Fruit fly (Drosophila melanogaster) Kc167 (cell line): ENCODE measurements around the gene CG1943.

ENCODE experiments used
- Myc ChIP-seq: fragments of >200 bp; optimal IDR thresholded peaks from 2 replicates; lab custom pipeline; 2017; ENCODE audit warnings: missing external identifiers
- Sin3A ChIP-seq: fragments of >200 bp; optimal IDR thresholded peaks from 2 replicates; lab custom pipeline; 2018; ENCODE audit warnings: missing external identifiers
- h ChIP-seq: fragments of >200 bp; optimal IDR thresholded peaks from 3 replicates; lab custom pipeline; 2018; ENCODE audit warnings: missing external identifiers
- insv ChIP-seq: fragments of >200 bp; optimal IDR thresholded peaks from 3 replicates; lab custom pipeline; 2018; ENCODE audit warnings: missing external identifiers
- psq ChIP-seq: fragments of >200 bp; optimal IDR thresholded peaks from 2 replicates; lab custom pipeline; 2017; ENCODE audit warnings: missing external identifiers
- ttk ChIP-seq: sonication (Bioruptor generic); optimal IDR thresholded peaks from 2 replicates; lab custom pipeline; 2017; ENCODE audit warnings: missing external identifiers

The CG1943 gene

DNA sequence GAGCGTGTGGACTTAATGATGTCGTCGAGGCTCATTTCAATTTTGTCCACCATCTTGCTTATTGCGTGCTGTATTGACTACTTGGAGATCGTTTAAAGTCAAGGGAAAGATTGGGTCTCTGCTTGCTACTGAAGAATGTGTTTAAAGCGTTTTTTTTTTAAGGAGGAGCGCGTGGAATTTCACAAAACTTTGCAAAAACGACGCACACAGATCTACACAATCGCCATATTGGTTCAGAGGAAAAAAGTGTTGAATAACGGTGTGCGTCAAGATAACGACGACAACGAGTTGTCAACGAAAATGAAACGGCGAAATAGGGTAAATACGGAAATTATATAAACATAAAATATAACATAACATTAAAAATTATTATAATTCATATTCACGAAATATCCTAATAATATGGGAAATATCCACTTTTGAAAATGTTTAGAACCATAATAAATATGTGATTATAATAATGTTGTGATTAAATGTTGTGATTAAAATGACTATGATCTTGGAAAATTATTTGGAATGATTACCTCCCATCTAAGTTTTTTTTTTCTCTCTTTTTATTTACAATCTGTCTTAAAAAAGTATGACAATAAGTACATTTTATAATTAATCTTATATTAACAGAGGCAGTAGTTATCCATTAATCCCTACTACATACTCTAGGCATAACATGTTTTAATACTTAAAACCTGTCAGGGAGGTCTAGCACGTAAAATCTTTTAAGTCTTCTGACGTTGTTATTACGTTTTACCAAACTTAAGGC lies 5.7 kb downstream of the CG1943 start, which contains the start of gene Ref1:
Gene Ref1, minus strand, starts transcription at position 231 of the 760 bp plus-strand sequence.
- TF ChIP-seq insv (lab: Kevin White, UChicago) = no peak
- TF ChIP-seq ttk (lab: Kevin White, UChicago) = no peak
- TF ChIP-seq h (lab: Kevin White, UChicago) = no peak
- TF ChIP-seq psq (lab: Kevin White, UChicago) = no peak
- no peak for TF ChIP-seq Sin3A (lab: Kevin White, UChicago)
- TF ChIP-seq Myc = no peak

DNA sequence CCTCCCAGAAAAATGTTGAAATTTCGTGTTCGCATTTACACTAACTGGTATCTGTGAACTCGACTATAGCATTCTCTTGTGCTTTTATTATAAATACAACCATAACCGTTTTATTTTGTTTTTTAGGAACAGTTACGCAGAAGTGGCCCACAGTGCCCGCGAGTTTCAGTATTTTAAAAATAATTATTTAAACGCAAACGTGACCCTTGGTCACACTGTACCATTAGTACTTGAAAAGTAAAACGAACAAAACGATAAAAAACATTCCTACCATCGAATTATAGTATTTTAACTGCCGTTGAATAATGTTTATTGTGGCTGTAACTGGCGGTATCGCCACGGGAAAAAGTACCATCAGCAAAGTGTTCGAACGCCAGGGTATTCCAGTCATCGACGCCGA lies 7.3 kb downstream of the CG1943 start, which contains the start of gene Dpck:
Gene Dpck, plus strand, starts transcription at position 211 of the 400 bp plus-strand sequence.
- TF ChIP-seq psq (lab: Kevin White, UChicago) = no peak
- TF ChIP-seq ttk (lab: Kevin White, UChicago) = no peak
- TF ChIP-seq Sin3A (lab: Kevin White, UChicago) = no peak
- TF ChIP-seq h (lab: Kevin White, UChicago) = no peak
- TF ChIP-seq insv (lab: Kevin White, UChicago) = no peak
- no peak for TF ChIP-seq Myc

DNA sequence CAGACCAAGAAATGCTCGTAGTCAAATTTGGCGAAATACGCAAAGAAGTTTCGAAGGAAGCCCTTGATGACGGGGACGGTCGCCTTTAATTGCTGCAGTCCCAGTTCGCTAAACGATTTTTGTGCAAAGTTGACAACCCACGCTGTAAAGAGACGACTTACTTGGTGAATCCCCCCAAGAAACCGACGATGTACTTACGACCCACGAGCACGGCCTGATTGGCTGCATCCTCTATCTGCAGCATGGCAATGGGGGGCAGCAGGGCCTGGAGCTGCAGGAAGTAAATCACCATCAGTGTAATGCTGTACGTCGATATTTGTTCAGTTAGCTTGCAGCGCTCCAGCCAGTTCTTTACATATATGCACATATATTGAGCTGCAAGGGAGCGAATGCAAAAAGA lies 9.1 kb downstream of the CG1943 start:
- TF ChIP-seq h (lab: Kevin White, UChicago) = no peak
- TF ChIP-seq ttk (lab: Kevin White, UChicago) = no peak
- TF ChIP-seq insv (lab: Kevin White, UChicago) = no peak
- no peak for TF ChIP-seq Myc
- no peak for TF ChIP-seq psq (lab: Kevin White, UChicago)
- no peak for TF ChIP-seq Sin3A (lab: Kevin White, UChicago)

DNA sequence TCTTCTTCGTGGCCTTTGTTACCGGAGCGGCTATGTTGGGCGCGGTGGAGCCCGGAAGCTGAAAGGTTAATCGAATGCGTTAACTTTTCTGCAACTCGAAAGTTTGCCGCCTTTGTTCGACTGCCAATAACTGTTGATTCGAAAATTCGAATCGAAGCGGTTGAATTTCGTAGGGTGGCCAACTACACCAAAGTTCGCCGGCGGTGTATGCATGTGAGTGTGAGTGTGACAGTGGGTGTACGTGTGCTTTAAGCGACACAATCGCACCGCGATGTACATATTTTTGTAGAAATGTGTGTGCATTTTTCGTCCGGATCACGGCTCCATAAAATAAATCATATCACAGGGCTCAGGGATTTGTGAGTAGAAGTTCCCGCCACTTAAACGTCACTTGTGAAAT lies 10.8 kb downstream of the CG1943 start:
- no peak for TF ChIP-seq Sin3A (lab: Kevin White, UChicago)
- no peak for TF ChIP-seq psq (lab: Kevin White, UChicago)
- TF ChIP-seq h (lab: Kevin White, UChicago) = no peak
- no peak for TF ChIP-seq Myc
- TF ChIP-seq ttk (lab: Kevin White, UChicago) = no peak
- no peak for TF ChIP-seq insv (lab: Kevin White, UChicago)

DNA sequence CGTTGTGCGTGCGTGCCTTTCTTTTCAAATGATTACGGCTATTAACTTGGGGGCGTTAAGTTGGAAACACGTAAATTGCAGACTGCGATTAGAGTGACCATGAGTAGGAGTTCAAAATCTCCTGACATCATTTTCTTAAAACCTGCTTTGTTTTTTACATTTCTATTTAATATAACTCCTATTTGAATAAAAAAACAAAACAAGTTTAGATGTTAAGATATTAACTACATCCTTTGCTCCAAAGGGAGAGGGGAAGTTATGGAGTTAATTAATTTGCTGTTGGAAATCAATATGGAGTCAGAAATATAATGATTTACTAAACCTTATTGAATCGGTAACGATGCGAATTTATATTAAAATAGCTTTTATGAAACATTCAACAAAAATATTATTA lies 11.3 kb downstream of the CG1943 start, which contains the start of gene Tailor:
Gene Tailor, minus strand, starts transcription at position 101 of the 394 bp plus-strand sequence.
- TF ChIP-seq Sin3A (lab: Kevin White, UChicago) (no peak), insv (lab: Kevin White, UChicago) (no peak)

DNA sequence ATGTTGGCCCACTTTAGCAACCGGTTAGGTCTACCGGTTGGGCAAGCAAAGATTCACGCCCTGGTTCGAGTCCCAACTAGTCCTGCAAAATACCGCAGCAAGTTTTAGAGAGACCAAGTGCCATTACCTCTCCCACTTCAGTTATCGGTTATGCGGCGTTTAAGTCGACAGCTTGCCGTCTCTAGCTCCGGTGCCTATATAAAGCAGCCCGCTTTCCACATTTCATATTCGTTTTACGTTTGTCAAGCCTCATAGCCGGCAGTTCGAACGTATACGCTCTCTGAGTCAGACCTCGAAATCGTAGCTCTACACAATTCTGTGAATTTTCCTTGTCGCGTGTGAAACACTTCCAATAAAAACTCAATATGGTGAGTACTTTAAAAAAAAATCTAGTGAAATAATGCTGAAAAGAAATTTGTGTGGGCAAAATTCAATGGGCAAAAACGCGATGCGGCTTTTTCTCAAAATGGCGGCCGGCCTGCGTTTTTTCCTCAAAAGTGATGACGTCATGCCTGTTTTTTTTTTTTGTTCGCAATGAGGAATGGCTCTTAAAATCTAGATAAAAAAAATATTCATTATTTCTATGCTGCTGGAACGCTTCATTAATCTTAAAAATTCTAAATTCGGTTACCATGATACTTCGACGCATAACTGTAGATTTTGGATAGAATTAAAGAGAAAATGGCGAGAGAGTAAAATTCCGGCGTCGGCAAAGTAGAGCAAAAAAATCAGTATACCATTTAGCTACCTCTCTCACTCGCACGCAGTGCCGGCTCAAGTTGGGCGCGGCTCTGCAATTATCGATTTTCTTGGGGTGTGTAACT lies 11.9 kb downstream of the CG1943 start, which contains the start of gene alphaTub84B:
Gene alphaTub84B, plus strand, starts transcription at position 223 of the 824 bp plus-strand sequence.
- TF ChIP-seq psq (lab: Kevin White, UChicago) (no peak), insv (lab: Kevin White, UChicago) (no peak), Myc (no peak), ttk (lab: Kevin White, UChicago) (no peak), Sin3A (lab: Kevin White, UChicago) (no peak), h (lab: Kevin White, UChicago) (no peak)

DNA sequence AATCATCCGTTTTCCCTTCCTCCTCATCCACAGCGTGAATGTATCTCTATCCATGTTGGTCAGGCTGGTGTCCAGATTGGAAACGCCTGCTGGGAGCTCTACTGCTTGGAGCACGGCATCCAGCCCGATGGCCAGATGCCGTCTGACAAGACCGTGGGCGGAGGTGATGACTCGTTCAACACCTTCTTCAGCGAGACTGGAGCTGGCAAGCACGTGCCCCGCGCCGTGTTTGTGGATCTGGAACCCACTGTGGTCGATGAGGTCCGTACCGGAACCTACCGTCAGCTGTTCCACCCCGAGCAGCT lies 12.5 kb downstream of the CG1943 start:
- TF ChIP-seq Myc = no peak
- no peak for TF ChIP-seq psq (lab: Kevin White, UChicago)
- TF ChIP-seq Sin3A (lab: Kevin White, UChicago) = no peak
- TF ChIP-seq ttk (lab: Kevin White, UChicago) = no peak
- TF ChIP-seq insv (lab: Kevin White, UChicago) = no peak
- no peak for TF ChIP-seq h (lab: Kevin White, UChicago)

DNA sequence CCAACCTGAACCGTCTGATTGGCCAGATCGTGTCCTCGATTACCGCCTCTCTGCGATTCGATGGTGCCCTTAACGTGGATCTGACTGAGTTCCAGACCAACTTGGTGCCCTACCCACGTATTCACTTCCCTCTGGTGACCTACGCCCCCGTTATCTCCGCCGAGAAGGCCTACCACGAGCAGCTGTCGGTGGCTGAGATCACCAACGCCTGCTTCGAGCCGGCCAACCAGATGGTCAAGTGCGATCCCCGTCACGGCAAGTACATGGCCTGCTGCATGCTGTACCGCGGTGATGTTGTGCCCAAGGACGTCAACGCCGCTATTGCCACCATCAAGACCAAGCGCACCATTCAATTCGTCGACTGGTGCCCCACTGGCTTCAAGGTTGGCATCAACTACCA lies 13.2 kb downstream of the CG1943 start:
- no peak for TF ChIP-seq Myc

DNA sequence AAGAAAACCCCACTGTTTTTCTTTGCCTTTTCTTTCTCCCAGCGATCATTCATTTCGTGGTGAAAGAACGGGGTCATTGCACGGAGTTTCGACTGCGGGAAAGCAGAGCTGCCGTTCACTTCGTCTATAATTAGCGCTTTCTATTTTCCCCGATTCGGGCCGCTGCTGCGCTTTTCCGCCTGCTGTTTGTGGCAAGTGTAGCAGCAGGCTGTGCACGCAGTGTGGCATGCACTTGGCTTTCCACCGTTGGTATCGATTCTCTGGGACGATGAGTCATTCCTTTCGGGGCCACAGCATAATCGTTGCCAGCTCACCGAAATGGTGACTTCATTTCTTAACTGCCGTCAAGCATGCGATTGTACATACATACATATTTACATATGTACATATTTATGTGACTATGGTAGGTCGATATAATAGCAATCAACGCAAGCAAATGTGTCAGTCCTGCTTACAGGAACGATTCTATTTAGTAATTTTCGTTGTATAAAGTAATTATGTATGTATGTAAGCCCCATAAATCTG lies 14.2 kb downstream of the CG1943 start:
- TF ChIP-seq psq (lab: Kevin White, UChicago) (no peak), insv (lab: Kevin White, UChicago) (no peak), ttk (lab: Kevin White, UChicago) (no peak), Myc (no peak), Sin3A (lab: Kevin White, UChicago) (no peak), h (lab: Kevin White, UChicago) (no peak)

DNA sequence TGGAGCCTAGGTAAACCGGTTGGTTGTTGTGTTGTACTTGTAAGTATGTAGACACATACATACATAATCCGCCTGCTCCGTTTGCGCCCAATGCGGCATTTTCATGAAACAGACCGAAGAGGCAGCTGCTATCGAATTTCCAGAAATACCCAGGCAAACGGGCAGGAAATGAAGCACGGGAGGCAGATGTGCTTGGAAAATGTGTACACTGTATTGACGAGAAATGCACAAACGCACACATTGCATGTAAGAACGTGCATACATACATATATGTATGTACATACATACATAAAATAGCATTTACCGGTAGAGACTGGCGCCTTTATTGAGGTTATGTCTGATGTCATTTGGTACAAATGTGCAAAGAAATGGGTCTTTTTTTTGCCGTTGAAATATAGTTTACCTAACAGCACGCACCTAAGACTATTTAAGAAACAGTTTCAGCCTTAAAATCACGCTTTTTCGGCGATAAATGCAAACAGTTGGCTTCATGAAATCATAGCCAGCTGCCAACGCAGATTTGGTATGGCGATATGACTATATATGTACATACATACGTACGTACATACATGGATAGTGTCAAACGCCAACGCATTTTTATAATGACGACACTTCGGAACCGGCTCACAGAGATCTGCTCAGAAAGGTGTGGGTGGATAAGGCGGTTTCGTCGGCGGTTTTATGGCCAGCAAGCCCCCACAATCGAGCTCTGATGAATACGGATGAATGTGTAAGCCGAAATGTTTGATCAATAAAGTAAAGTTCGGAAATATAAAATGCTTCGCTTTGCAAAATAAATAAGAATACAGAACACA lies 15.1 kb downstream of the CG1943 start:
- TF ChIP-seq psq (lab: Kevin White, UChicago) (no peak), h (lab: Kevin White, UChicago) (no peak), Sin3A (lab: Kevin White, UChicago) (no peak), Myc (no peak), ttk (lab: Kevin White, UChicago) (no peak)

DNA sequence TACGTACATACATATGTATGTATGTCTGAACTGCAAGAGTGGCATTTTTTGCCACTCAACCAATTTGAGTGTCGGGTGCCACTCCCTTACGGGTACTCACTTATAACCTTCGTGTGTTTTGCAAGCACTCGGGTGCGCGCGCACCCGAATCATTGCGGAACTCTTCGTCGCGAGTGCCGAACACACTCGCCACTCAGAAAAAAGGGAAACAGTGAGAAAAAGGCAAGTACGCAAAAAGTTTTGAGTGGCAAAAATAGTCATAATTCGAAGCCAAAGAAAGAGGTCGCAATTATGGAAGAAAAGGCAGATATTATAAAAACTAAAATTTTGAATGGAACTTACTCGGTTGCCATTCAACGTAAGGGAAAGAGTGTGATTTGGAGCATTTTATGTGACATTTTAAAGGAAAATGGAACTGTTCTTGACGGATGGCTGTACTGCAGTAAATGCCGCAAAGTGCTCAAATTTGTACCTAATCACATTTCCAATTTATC lies 15.7 kb downstream of the CG1943 start:
- no peak for TF ChIP-seq Myc
- no peak for TF ChIP-seq insv (lab: Kevin White, UChicago)
- no peak for TF ChIP-seq Sin3A (lab: Kevin White, UChicago)
- no peak for TF ChIP-seq psq (lab: Kevin White, UChicago)
- TF ChIP-seq ttk (lab: Kevin White, UChicago) = no peak
- no peak for TF ChIP-seq h (lab: Kevin White, UChicago)
